Worm (Caenorhabditis elegans) whole organism, L4 larva: Measurements from ENCODE around the gene glp-1.

Experiments used
- F49E8.2 ChIP-seq: sonication (generic microtip); optimal IDR thresholded peaks from 2 replicates; lab custom pipeline; 2016; ENCODE audit warnings: missing compliant biosample characterization, mild to moderate bottlenecking, missing genetic modification characterization, borderline replicate concordance
- ama-1 ChIP-seq: fragments of 150-350 bp; optimal IDR thresholded peaks from 2 replicates; lab custom pipeline; 2014; ENCODE audit warnings: inconsistent platforms, mixed read lengths
- mes-2 ChIP-seq: sonication (generic microtip); optimal IDR thresholded peaks from 2 replicates; lab custom pipeline; 2016; ENCODE audit warnings: missing genotype, mild to moderate bottlenecking, missing genetic modification characterization, missing compliant biosample characterization; ENCODE audit not compliant: poor library complexity, severe bottlenecking
- nhr-25 ChIP-seq: sonication (generic microtip); optimal IDR thresholded peaks from 2 replicates; lab custom pipeline; 2017; ENCODE audit warnings: missing genetic modification characterization, mild to moderate bottlenecking, missing compliant biosample characterization, antibody characterized with exemption, moderate library complexity, borderline replicate concordance; ENCODE audit not compliant: insufficient read depth
- snpc-4 ChIP-seq: fragments of 150-350 bp; optimal IDR thresholded peaks from 2 replicates; lab custom pipeline; 2014; ENCODE audit warnings: missing biosample characterization, missing genetic modification characterization
- unc-62 ChIP-seq, 3 experiments: fragments of 150-350 bp in 1 of 3; sonication (generic microtip); optimal IDR thresholded peaks in 2 of 3; peaks in 1 of 3; 1 replicate in 1 of 3; 2 replicates in 2 of 3; lab custom pipeline; 2014 to 2017; ENCODE audit warnings: missing biosample characterization in 3 of 3, missing genetic modification characterization in 3 of 3, missing genetic modification reagents in 3 of 3, missing genotype in 1 of 3
- zag-1 ChIP-seq: fragments of 150-350 bp; optimal IDR thresholded peaks from 2 replicates; lab custom pipeline; 2014; ENCODE audit warnings: missing biosample characterization, missing genetic modification characterization

- TF ChIP-seq mes-2 (no peak), ama-1 (lab: Kevin White, UChicago) (no peak), snpc-4 (tag; lab: Kevin White, UChicago) (no peak), nhr-25 (tag; lab: Kevin White, UChicago) (no peak), F49E8.2 (tag; lab: Kevin White, UChicago) (no peak), unc-62 (GFP tag; optimal IDR thresholded peaks at IDR 0.05 in 1 of 2; lab: Kevin White, UChicago) (no peak), unc-62 (tag; optimal IDR thresholded peaks at IDR 0.05; lab: Kevin White, UChicago) (no peak), zag-1 (tag; lab: Kevin White, UChicago) (no peak)
Observed at ce11 chrIII:9112479-9112878, 20.4 kb downstream of the glp-1 start.
